Worm (Caenorhabditis elegans): ENCODE data around the gene imp-3.

DNA sequence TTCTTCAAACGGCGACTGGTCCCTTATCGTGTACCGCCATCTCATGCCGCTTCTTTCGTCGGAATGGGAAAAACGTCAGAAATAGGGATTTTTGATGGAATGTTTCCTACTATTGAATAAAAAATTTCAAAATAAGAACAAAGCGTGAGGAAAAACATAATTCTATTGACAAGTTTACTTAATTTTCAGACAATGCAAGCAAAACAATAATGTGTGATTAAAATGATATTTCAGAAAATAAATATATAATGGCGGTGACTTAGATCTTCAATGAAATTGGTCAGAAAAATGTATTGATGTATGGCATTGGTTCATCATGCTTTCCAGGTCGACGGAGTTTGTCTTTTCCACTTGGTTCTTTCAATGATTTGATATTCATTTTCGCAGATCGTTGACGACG lies 5.3 kb upstream of the imp-3 start, which contains the start of gene ntp-1:
- TF ChIP-seq fkh-3 (tag; optimal IDR thresholded peaks at IDR 0.05): no peak
- no peak for TF ChIP-seq snpc-4 (GFP tag; optimal IDR thresholded peaks at IDR 0.05)
- no peak for TF ChIP-seq snpc-4 (tag; optimal IDR thresholded peaks at IDR 0.05)
- no peak for TF ChIP-seq ama-1 (optimal IDR thresholded peaks at IDR 0.05)
- no peak for TF ChIP-seq ama-1 (GFP tag; optimal IDR thresholded peaks at IDR 0.05)
- TF ChIP-seq K11D2.4 (GFP tag; IDR thresholded peaks at IDR 0.05): no peak
- no peak for TF ChIP-seq nfya-2 (GFP tag; IDR thresholded peaks at IDR 0.05)
